Fruit fly (Drosophila melanogaster): Measurements from ENCODE around the gene CG5196.

dm6 chr3R:12422379-12422975, 14.4 kb downstream of the CG5196 start, which contains the start of the genes Scgbeta and CG17202:
- no peak for TF ChIP-seq spab (GFP tag; optimal IDR thresholded peaks at IDR 0.05)
- no peak for TF ChIP-seq ss (GFP tag; optimal IDR thresholded peaks at IDR 0.05)
- TF ChIP-seq dsx (GFP tag; optimal IDR thresholded peaks at IDR 0.05; ENCODE audit: poor library complexity, severe bottlenecking): no peak
- TF ChIP-seq Gug (GFP tag; IDR thresholded peaks at IDR 0.05): no peak
- TF ChIP-seq CG6163 (GFP tag; IDR thresholded peaks at IDR 0.05): no peak
- no peak for TF ChIP-seq Hr38 (GFP tag; optimal IDR thresholded peaks at IDR 0.05)
- TF ChIP-seq CG3919 (GFP tag; optimal IDR thresholded peaks at IDR 0.05): no peak
- no peak for TF ChIP-seq CG4318 (GFP tag; optimal IDR thresholded peaks at IDR 0.05)
- TF ChIP-seq CG1621 (tag; optimal IDR thresholded peaks at IDR 0.05): no peak
- no peak for TF ChIP-seq CG3032 (tag; optimal IDR thresholded peaks at IDR 0.05)
- TF ChIP-seq svp (GFP tag): no peak

Measured in whole organism, prepupa.